Fruit fly (Drosophila melanogaster): Measurements from ENCODE around the gene Peritrophin-15b.

DNA sequence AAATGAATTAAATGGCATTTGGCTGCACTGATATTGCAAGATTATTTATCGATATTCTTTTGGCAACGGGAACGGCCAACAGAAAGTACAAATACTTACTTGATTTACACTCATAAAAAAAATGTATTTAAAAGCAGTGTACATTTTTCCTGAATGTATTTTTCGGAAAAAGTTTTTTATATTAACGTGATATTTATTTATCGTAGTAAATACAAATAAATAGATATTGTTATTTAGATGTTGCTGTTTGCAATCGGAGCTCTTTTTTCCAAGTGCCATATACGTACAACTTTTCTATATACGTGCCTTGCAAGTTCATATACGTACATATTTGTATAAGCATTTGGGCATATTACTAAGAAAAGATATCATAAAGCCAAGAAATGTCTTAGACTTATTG is 43.4 kb downstream of the Peritrophin-15b start:
- TF ChIP-seq ab (GFP tag; optimal IDR thresholded peaks at IDR 0.05) (no peak), CG3995 (GFP tag; optimal IDR thresholded peaks at IDR 0.05) (no peak), pum (GFP tag; optimal IDR thresholded peaks at IDR 0.05) (no peak), CG4424 (GFP tag; optimal IDR thresholded peaks at IDR 0.05) (no peak), CG2889 (GFP tag; IDR thresholded peaks at IDR 0.05) (no peak), CG3726 (GFP tag; IDR thresholded peaks at IDR 0.05) (no peak), CG13624 (GFP tag; optimal IDR thresholded peaks at IDR 0.05) (no peak), CG12155 (GFP tag; optimal IDR thresholded peaks at IDR 0.05) (no peak), CG1024 (GFP tag; IDR thresholded peaks at IDR 0.05) (no peak), HLH54F (GFP tag; optimal IDR thresholded peaks at IDR 0.05) (no peak), CG11093 (GFP tag; IDR thresholded peaks at IDR 0.05) (no peak)
